Worm (Caenorhabditis elegans) whole organism, L4 larva: ENCODE results near the gene ell-1.

ENCODE experiments used
- T26A8.4 ChIP-seq: fragments of 200-800 bp; sonication (Bioruptor generic); IDR thresholded peaks from 2 replicates; pipeline ENCODE4 v1.3.6; 2022; ENCODE audit warnings: missing genetic modification characterization, missing compliant biosample characterization
- ama-1 ChIP-seq: fragments of 150-350 bp; optimal IDR thresholded peaks from 2 replicates; lab custom pipeline; 2014; ENCODE audit warnings: inconsistent platforms, mixed read lengths
- lin-39 ChIP-seq: fragments of 150-350 bp; optimal IDR thresholded peaks from 2 replicates; lab custom pipeline; 2014; ENCODE audit warnings: missing biosample characterization, missing genetic modification reagents, missing genetic modification characterization
- mdl-1 ChIP-seq, 2 experiments: fragments of 150-350 bp in 1 of 2; sonication (generic microtip) in 1 of 2; optimal IDR thresholded peaks; 2 replicates each; lab custom pipeline; 2014 to 2017; ENCODE audit warnings: missing biosample characterization in 2 of 2, missing genetic modification characterization in 2 of 2
- nhr-237 ChIP-seq: sonication (generic microtip); optimal IDR thresholded peaks from 2 replicates; lab custom pipeline; 2017; ENCODE audit warnings: missing biosample characterization, missing genetic modification characterization
- nhr-25 ChIP-seq: sonication (generic microtip); optimal IDR thresholded peaks from 2 replicates; lab custom pipeline; 2017; ENCODE audit warnings: missing genetic modification characterization, mild to moderate bottlenecking, missing compliant biosample characterization, antibody characterized with exemption, moderate library complexity, borderline replicate concordance; ENCODE audit not compliant: insufficient read depth
- pqm-1 ChIP-seq: sonication (generic microtip); optimal IDR thresholded peaks from 2 replicates; lab custom pipeline; 2017; ENCODE audit warnings: missing biosample characterization, missing genetic modification characterization
- unc-130 ChIP-seq: sonication (generic microtip); optimal IDR thresholded peaks from 2 replicates; lab custom pipeline; 2016; ENCODE audit warnings: missing genetic modification reagents, missing genetic modification characterization, missing compliant biosample characterization
- ztf-11 ChIP-seq: fragments of 150-350 bp; optimal IDR thresholded peaks from 2 replicates; lab custom pipeline; 2014; ENCODE audit warnings: missing biosample characterization, missing genetic modification characterization

DNA sequence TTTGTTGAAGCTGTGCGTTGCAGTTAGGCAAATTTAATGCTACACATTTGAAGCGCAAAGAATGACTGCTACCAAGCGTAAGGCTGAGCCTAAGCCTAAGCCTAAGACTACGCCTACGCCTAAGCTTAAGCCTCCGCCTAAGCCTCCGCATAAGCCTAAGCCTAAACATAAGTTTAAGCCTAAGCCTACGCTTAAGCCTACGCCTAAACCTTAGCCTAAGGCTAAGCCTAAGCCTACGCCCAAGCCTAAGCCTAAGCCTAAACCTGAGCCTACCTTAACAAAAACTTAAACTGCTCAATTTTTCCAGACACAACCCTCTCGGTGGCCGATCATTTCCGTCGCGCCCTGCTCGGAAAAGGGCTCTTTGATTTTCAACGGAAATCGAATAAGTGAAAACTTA is 65.1 kb downstream of the ell-1 start:
- TF ChIP-seq nhr-237 (no peak), ama-1 (lab: Kevin White, UChicago) (no peak), pqm-1 (tag; lab: Kevin White, UChicago) (no peak), mdl-1 (tag; optimal IDR thresholded peaks at IDR 0.05; lab: Kevin White, UChicago) (no peak), T26A8.4 (GFP tag; lab: Robert Waterston, UW) (no peak), nhr-25 (tag; lab: Kevin White, UChicago) (no peak), lin-39 (no peak), unc-130 (GFP tag; lab: Kevin White, UChicago) (no peak), ztf-11 (tag; lab: Kevin White, UChicago) (no peak)
